Fruit fly (Drosophila melanogaster) whole organism, pupa: Measurements from ENCODE around the gene soti.

Source experiments
- CG10348 ChIP-seq: fragments of 200-800 bp; sonication (Bioruptor generic); IDR thresholded peaks from 2 replicates; pipeline ENCODE4 v1.3.6; 2022; ENCODE audit warnings: missing biosample characterization, missing genetic modification characterization
- CG12605 ChIP-seq: fragments of 200-800 bp; sonication (Bioruptor generic); IDR thresholded peaks from 2 replicates; pipeline ENCODE4 v1.3.6; 2022; ENCODE audit warnings: missing biosample characterization, missing genetic modification characterization
- CG13204 ChIP-seq: fragments of 200-800 bp; sonication (Bioruptor generic); optimal IDR thresholded peaks from 2 replicates; lab custom pipeline; 2018; ENCODE audit warnings: missing biosample characterization, mild to moderate bottlenecking, missing genetic modification characterization, moderate library complexity
- CG14655 ChIP-seq: fragments of 200-800 bp; sonication (Bioruptor generic); optimal IDR thresholded peaks from 3 replicates; lab custom pipeline; 2017; ENCODE audit warnings: mild to moderate bottlenecking, missing biosample characterization, missing genetic modification reagents, missing genetic modification characterization
- CG15710 ChIP-seq: fragments of 200-800 bp; sonication (Bioruptor generic); optimal IDR thresholded peaks from 2 replicates; lab custom pipeline; 2018; ENCODE audit warnings: missing biosample characterization, mild to moderate bottlenecking, missing genetic modification characterization, moderate library complexity
- CG17806 ChIP-seq: fragments of 200-800 bp; sonication (Bioruptor generic); optimal IDR thresholded peaks from 2 replicates; lab custom pipeline; 2018; ENCODE audit warnings: missing biosample characterization, mild to moderate bottlenecking, missing genetic modification characterization, moderate library complexity
- CG32121 ChIP-seq: fragments of 200-800 bp; sonication (Bioruptor generic); IDR thresholded peaks from 2 replicates; pipeline ENCODE4 v1.3.6; 2022; ENCODE audit warnings: missing biosample characterization, missing genetic modification characterization
- CG34367 ChIP-seq: fragments of 200-800 bp; sonication (Bioruptor generic); optimal IDR thresholded peaks from 2 replicates; lab custom pipeline; 2018; ENCODE audit warnings: missing biosample characterization, mild to moderate bottlenecking, missing genetic modification characterization
- CG4496 ChIP-seq: fragments of 200-800 bp; sonication (Bioruptor generic); IDR thresholded peaks from 3 replicates; pipeline ENCODE4 v1.3.6; 2022; ENCODE audit warnings: missing biosample characterization, missing genetic modification characterization
- CG8159 ChIP-seq: fragments of 200-800 bp; sonication (Bioruptor generic); optimal IDR thresholded peaks from 3 replicates; lab custom pipeline; 2018; ENCODE audit warnings: missing biosample characterization, mild to moderate bottlenecking, missing genetic modification characterization, moderate library complexity
- CG8301 ChIP-seq: fragments of 200-800 bp; sonication (Bioruptor generic); optimal IDR thresholded peaks from 2 replicates; lab custom pipeline; 2018; ENCODE audit warnings: missing biosample characterization, mild to moderate bottlenecking, missing genetic modification characterization
- CG9948 ChIP-seq: fragments of 200-800 bp; sonication (Bioruptor generic); optimal IDR thresholded peaks from 2 replicates; lab custom pipeline; 2018; ENCODE audit warnings: missing biosample characterization, mild to moderate bottlenecking, missing genetic modification characterization, moderate library complexity
- D1 ChIP-seq: fragments of 200-800 bp; sonication (Bioruptor generic); optimal IDR thresholded peaks from 2 replicates; lab custom pipeline; 2018; ENCODE audit warnings: missing biosample characterization, mild to moderate bottlenecking, missing genetic modification characterization, moderate library complexity
- EcR ChIP-seq: fragments of 200-800 bp; sonication (Bioruptor generic); optimal IDR thresholded peaks from 3 replicates; lab custom pipeline; 2019; ENCODE audit warnings: missing biosample characterization, missing genetic modification characterization, mild to moderate bottlenecking, moderate library complexity, missing genetic modification reagents
- Ets98B ChIP-seq: fragments of 200-800 bp; sonication (Bioruptor generic); IDR thresholded peaks from 2 replicates; pipeline ENCODE4 v1.3.6; 2022; ENCODE audit warnings: missing biosample characterization, missing genetic modification characterization
- Pif1A ChIP-seq: fragments of 200-800 bp; sonication (Bioruptor generic); optimal IDR thresholded peaks from 3 replicates; lab custom pipeline; 2016; ENCODE audit warnings: missing biosample characterization, missing genetic modification characterization
- Pif1B ChIP-seq: fragments of 200-800 bp; sonication (Bioruptor generic); optimal IDR thresholded peaks from 3 replicates; lab custom pipeline; 2016; ENCODE audit warnings: missing biosample characterization, missing genetic modification characterization
- Snoo ChIP-seq: fragments of 200-800 bp; sonication (Bioruptor generic); optimal IDR thresholded peaks from 3 replicates; lab custom pipeline; 2017; ENCODE audit warnings: missing biosample characterization, mild to moderate bottlenecking, missing genetic modification characterization, inconsistent platforms
- fd96Ca ChIP-seq: fragments of 200-800 bp; sonication (Bioruptor generic); IDR thresholded peaks from 3 replicates; pipeline ENCODE4 v1.3.6; 2022; ENCODE audit warnings: missing biosample characterization, missing genetic modification characterization
- gl ChIP-seq: fragments of 200-800 bp; sonication (Bioruptor generic); optimal IDR thresholded peaks from 2 replicates; lab custom pipeline; 2018; ENCODE audit warnings: missing biosample characterization, mild to moderate bottlenecking, missing genetic modification characterization
- rn ChIP-seq: fragments of 200-800 bp; sonication (Bioruptor generic); IDR thresholded peaks from 2 replicates; pipeline ENCODE4 v1.3.6; 2022; ENCODE audit warnings: missing biosample characterization, missing genetic modification characterization

The soti gene

DNA sequence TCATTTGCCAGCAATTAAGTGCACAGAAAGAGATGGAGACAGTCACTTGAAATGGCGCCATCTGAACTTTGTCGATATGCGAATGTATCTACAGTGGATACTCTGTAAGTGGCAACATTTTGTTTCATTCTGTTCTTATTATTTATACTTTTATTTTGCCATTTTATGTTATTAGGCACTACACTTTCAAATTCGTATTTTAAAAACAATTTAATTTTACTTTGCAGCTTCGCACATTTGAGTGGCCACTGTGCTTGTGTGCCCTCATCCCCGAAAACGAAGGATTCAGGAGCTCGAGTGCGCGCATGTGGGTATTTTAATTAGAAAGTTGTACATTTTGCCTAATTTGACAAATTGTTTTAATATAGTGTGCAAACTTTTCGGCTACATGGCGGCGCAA, 24.1 kb downstream of the soti start:
- TF ChIP-seq CG17806 (tag; lab: Kevin White, UChicago), result peak; percentile 64
- TF ChIP-seq CG15710 (tag; lab: Kevin White, UChicago), result peak; percentile 53
- TF ChIP-seq rn, result no peak
- no peak for TF ChIP-seq CG10348 (GFP tag; lab: Robert Waterston, UW)
- TF ChIP-seq CG32121 (GFP tag; lab: Robert Waterston, UW), result peak; percentile 17; the same call in 1 of the 2 replicates
- peak; percentile 50 for TF ChIP-seq Pif1A (GFP tag; lab: Kevin White, UChicago)
- TF ChIP-seq CG13204 (GFP tag; lab: Kevin White, UChicago), result no peak
- TF ChIP-seq Pif1B (GFP tag; lab: Kevin White, UChicago), result peak; percentile 47
- TF ChIP-seq fd96Ca, result peak; percentile 51; the same call in 2 of the 3 replicates
- peak; percentile 46 for TF ChIP-seq CG9948
- no peak for TF ChIP-seq gl
- peak; percentile 42 for TF ChIP-seq CG8301 (tag; lab: Kevin White, UChicago)
- no peak for TF ChIP-seq D1
- TF ChIP-seq CG12605 (GFP tag; lab: Robert Waterston, UW), result peak; percentile 40; the same call in 1 of the 2 replicates
- TF ChIP-seq CG8159, result peak; percentile 67
- peak; percentile 34 for TF ChIP-seq Snoo (tag; lab: Kevin White, UChicago)
- peak; percentile 81 for TF ChIP-seq CG4496
- TF ChIP-seq EcR (GFP tag; lab: Kevin White, UChicago), result no peak
- TF ChIP-seq Ets98B, result peak; percentile 61
- TF ChIP-seq CG14655, result peak; percentile 50
- TF ChIP-seq CG34367 (tag; lab: Kevin White, UChicago), result peak; percentile 52
- TF ChIP-seq, all 21 proteins: peak for 15

DNA sequence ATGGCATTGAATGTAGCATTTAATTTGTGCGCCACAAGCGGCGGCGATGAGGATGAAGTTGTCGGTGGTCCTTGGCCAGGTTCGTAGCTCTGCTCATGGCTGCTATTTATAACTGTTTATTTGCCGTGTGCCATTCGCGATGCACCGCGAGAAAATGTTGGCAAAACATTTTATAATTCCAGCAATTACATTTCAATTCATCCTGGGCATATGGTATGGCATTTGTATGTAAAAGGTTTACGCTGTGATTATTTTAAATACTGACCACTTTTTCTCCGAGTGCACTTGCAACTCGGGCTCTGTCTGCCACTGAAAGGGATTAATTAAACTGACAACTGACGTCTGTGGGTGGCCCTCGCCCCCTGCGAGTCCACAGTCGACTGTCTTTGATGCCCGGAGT, 24.9 kb downstream of the soti start:
- TF ChIP-seq fd96Ca, result peak; percentile 69
- TF ChIP-seq CG8159, result peak; percentile 72
- TF ChIP-seq CG17806 (tag; lab: Kevin White, UChicago), result peak; percentile 58
- no peak for TF ChIP-seq CG10348 (GFP tag; lab: Robert Waterston, UW)
- peak; percentile 75; the same call in 2 of the 3 replicates for TF ChIP-seq CG4496
- peak; percentile 59 for TF ChIP-seq Ets98B
- TF ChIP-seq EcR (GFP tag; lab: Kevin White, UChicago), result no peak
- TF ChIP-seq CG32121 (GFP tag; lab: Robert Waterston, UW), result no peak
- peak; percentile 43 for TF ChIP-seq CG9948
- TF ChIP-seq CG34367 (tag; lab: Kevin White, UChicago), result peak; percentile 53
- TF ChIP-seq CG14655, result peak; percentile 55
- TF ChIP-seq CG12605 (GFP tag; lab: Robert Waterston, UW), result peak; percentile 60; the same call in 1 of the 2 replicates
- peak; percentile 37 for TF ChIP-seq Pif1B (GFP tag; lab: Kevin White, UChicago)
- TF ChIP-seq gl, result no peak
- TF ChIP-seq Snoo (tag; lab: Kevin White, UChicago), result peak; percentile 12
- TF ChIP-seq CG15710 (tag; lab: Kevin White, UChicago), result peak; percentile 65
- peak; percentile 44 for TF ChIP-seq CG8301 (tag; lab: Kevin White, UChicago)
- TF ChIP-seq CG13204 (GFP tag; lab: Kevin White, UChicago), result no peak
- no peak for TF ChIP-seq D1
- TF ChIP-seq Pif1A (GFP tag; lab: Kevin White, UChicago), result peak; percentile 57
- TF ChIP-seq rn, result 0 out of 2 replicates have a peak, but pooled peaks have one; percentile 4

DNA sequence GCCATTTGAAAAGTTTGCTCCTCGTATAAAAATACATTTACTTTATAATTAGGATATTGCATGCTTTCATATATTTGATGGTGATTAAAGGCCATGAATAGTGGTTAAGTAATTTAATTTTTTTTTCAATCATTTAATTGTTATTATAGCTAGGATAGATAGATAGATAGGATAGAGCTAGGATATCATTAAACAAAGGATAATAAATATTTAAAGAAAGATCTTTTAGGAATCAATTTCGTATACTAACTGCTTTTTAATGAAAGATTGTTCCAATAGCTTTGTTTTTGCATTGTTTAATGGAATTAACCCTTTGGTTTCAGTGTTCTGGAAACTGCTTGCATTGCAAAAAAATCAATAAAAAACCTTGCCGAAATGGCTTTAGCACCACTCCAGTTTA, 26.9 kb downstream of the soti start:
- TF ChIP-seq CG8159 (peak; percentile 50), CG9948 (no peak)

DNA sequence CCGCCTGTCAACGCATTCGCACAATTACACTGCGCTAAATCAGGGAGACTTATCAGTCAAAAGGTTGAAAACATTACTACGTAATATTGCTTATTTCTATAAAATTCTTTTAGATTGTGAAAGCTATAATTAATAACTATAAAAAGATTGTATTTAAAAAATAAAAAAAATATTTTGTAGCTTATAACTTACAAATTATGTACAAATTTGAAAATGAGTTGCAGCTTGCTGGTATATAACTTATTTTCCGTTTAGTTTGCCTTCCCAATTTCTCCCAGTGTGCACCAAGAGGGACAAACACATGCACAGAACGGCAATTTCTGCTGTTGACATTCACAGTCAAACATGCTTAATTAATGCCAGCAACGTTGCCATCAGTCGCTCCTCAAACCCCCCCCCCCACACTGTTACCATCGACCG, 27.8 kb downstream of the soti start:
- TF ChIP-seq Ets98B (peak; percentile 66), EcR (GFP tag; lab: Kevin White, UChicago) (no peak), Pif1A (GFP tag; lab: Kevin White, UChicago) (peak; percentile 69), CG8159 (peak; percentile 97), CG34367 (tag; lab: Kevin White, UChicago) (peak; percentile 73), CG10348 (GFP tag; lab: Robert Waterston, UW) (no peak), CG14655 (peak; percentile 91), CG13204 (GFP tag; lab: Kevin White, UChicago) (peak; percentile 65), Snoo (tag; lab: Kevin White, UChicago) (peak; percentile 87), CG32121 (GFP tag; lab: Robert Waterston, UW) (peak; percentile 78), CG8301 (tag; lab: Kevin White, UChicago) (peak; percentile 88), D1 (peak; percentile 81), fd96Ca (peak; percentile 82), CG12605 (GFP tag; lab: Robert Waterston, UW) (peak; percentile 56), CG9948 (peak; percentile 86), rn (peak; percentile 67), CG15710 (tag; lab: Kevin White, UChicago) (peak; percentile 90), gl (peak; percentile 75), CG4496 (peak; percentile 80), Pif1B (GFP tag; lab: Kevin White, UChicago) (peak; percentile 72), CG17806 (tag; lab: Kevin White, UChicago) (peak; percentile 91)
- TF ChIP-seq, all 21 proteins: peak for 19

DNA sequence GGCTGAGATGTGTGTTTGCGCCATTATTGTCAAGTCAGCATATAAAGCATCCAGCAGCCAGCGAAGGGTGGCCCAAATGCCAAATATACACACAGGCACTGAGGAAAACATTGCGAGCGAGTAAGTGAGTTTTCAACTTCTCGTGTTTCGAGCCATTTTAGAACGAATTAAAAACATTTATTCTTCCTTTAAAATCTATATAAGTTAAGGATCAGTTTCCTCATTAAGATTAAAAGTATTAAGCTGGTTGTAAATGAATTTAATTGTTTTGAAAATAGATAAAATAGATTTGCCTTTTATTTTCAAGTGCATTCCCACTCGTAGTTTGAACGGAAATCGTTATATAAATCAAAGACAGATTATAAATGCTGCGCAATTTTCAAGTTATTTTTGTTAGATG, 30.1 kb downstream of the soti start:
- peak; percentile 10 for TF ChIP-seq CG8159
- no peak for TF ChIP-seq CG9948
- no peak for TF ChIP-seq CG12605 (GFP tag; lab: Robert Waterston, UW)

DNA sequence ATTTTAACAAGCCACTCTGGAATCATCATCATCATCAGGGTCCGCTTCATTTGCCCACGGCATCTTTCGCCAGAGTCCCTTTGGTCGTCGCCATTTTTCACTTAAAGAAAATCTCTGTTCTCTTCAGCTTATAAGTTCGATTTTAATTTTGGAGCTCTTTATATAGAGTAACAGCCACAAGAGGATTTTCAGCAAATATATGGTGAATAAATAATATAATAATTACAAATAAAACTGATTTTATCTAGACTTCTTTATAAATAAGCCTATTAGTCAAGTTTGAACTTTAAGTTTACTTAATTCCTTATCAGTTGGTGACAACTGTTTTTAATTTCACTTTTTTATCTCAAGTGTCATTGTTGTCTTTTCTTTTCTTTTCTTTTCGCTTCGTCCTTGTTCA, 33.0 kb downstream of the soti start:
- TF ChIP-seq CG8159 (peak; percentile 3), CG9948 (no peak)
